Worm (Caenorhabditis elegans) whole organism, L2 larva: ENCODE data around the gene ser-7.
A peak's percentile ranks its signal among the peaks of the same experiment; 100 is the strongest.

Experiments
- C34F6.9 ChIP-seq: fragments of 150-350 bp; optimal IDR thresholded peaks from 2 replicates; lab custom pipeline; 2014; ENCODE audit warnings: missing biosample characterization, missing genetic modification characterization
- F13H6.1 ChIP-seq: sonication (generic microtip); optimal IDR thresholded peaks from 2 replicates; lab custom pipeline; 2016; ENCODE audit warnings: missing genetic modification characterization, missing compliant biosample characterization
- R02D3.7 ChIP-seq: fragments of 150-350 bp; optimal IDR thresholded peaks from 2 replicates; lab custom pipeline; 2014; ENCODE audit warnings: missing biosample characterization, missing genetic modification characterization
- Y55F3AM.14 ChIP-seq: fragments of 200-800 bp; sonication (Bioruptor generic); optimal IDR thresholded peaks from 2 replicates; lab custom pipeline; 2018; ENCODE audit warnings: mild to moderate bottlenecking, missing genetic modification characterization, missing compliant biosample characterization
- ZK546.5 ChIP-seq: sonication (generic microtip); optimal IDR thresholded peaks from 2 replicates; lab custom pipeline; 2017; ENCODE audit warnings: missing biosample characterization, missing genetic modification characterization
- aly-2 ChIP-seq: fragments of 150-350 bp; optimal IDR thresholded peaks from 2 replicates; lab custom pipeline; 2014; ENCODE audit warnings: missing biosample characterization, missing genetic modification characterization
- ceh-16 ChIP-seq: fragments of 150-350 bp; optimal IDR thresholded peaks from 2 replicates; lab custom pipeline; 2014; ENCODE audit warnings: missing biosample characterization, missing genetic modification characterization
- ceh-82 ChIP-seq: fragments of 150-350 bp; optimal IDR thresholded peaks from 2 replicates; lab custom pipeline; 2014; ENCODE audit warnings: missing biosample characterization, missing genetic modification characterization
- egl-27 ChIP-seq: sonication (generic microtip); optimal IDR thresholded peaks from 3 replicates; lab custom pipeline; 2017; ENCODE audit warnings: missing biosample characterization, missing genetic modification reagents, missing genetic modification characterization
- elt-1 ChIP-seq: fragments of 150-350 bp; optimal IDR thresholded peaks from 2 replicates; lab custom pipeline; 2014; ENCODE audit warnings: missing biosample characterization, missing genetic modification characterization
- elt-3 ChIP-seq: sonication (generic microtip); optimal IDR thresholded peaks from 2 replicates; lab custom pipeline; 2017; ENCODE audit warnings: missing biosample characterization, missing genetic modification characterization
- gmeb-1 ChIP-seq: fragments of 150-350 bp; optimal IDR thresholded peaks from 2 replicates; lab custom pipeline; 2014; ENCODE audit warnings: missing biosample characterization, missing genetic modification characterization
- lin-11 ChIP-seq: fragments of 150-350 bp; sonication (generic microtip); optimal IDR thresholded peaks from 2 replicates; lab custom pipeline; 2014; ENCODE audit warnings: missing biosample characterization, missing genetic modification characterization, inconsistent platforms, mixed read lengths
- lin-13 ChIP-seq: fragments of 150-350 bp; optimal IDR thresholded peaks from 2 replicates; lab custom pipeline; 2014; ENCODE audit warnings: missing biosample characterization, missing genetic modification reagents, missing genetic modification characterization
- mab-5 ChIP-seq: fragments of 150-350 bp; optimal IDR thresholded peaks from 2 replicates; lab custom pipeline; 2014; ENCODE audit warnings: missing biosample characterization, missing genetic modification characterization
- mdl-1 ChIP-seq, 2 experiments: fragments of 150-350 bp in 1 of 2; sonication (generic microtip) in 1 of 2; optimal IDR thresholded peaks; 2 replicates each; lab custom pipeline; 2017; ENCODE audit warnings: missing biosample characterization in 2 of 2, missing genetic modification characterization in 2 of 2
- nhr-10 ChIP-seq: sonication (generic microtip); optimal IDR thresholded peaks from 2 replicates; lab custom pipeline; 2017; ENCODE audit warnings: missing biosample characterization, missing genetic modification characterization
- nhr-11 ChIP-seq: fragments of 150-350 bp; optimal IDR thresholded peaks from 2 replicates; lab custom pipeline; 2014; ENCODE audit warnings: missing biosample characterization, missing genetic modification characterization
- nhr-12 ChIP-seq: fragments of 150-350 bp; optimal IDR thresholded peaks from 2 replicates; lab custom pipeline; 2014; ENCODE audit warnings: missing biosample characterization, missing genetic modification characterization
- nhr-23 ChIP-seq: fragments of 150-350 bp; optimal IDR thresholded peaks from 2 replicates; lab custom pipeline; 2014; ENCODE audit warnings: missing biosample characterization, missing genetic modification reagents, missing genetic modification characterization
- nhr-237 ChIP-seq: fragments of 150-350 bp; optimal IDR thresholded peaks from 2 replicates; lab custom pipeline; 2014; ENCODE audit warnings: missing biosample characterization, missing genetic modification characterization
- nhr-25 ChIP-seq: fragments of 150-350 bp; sonication (generic microtip); optimal IDR thresholded peaks from 3 replicates; lab custom pipeline; 2014; ENCODE audit warnings: missing biosample characterization, missing genetic modification characterization
- skn-1 ChIP-seq: sonication (generic microtip); optimal IDR thresholded peaks from 2 replicates; lab custom pipeline; 2017; ENCODE audit warnings: missing biosample characterization, missing genetic modification characterization
- sma-3 ChIP-seq: sonication (generic microtip); optimal IDR thresholded peaks from 2 replicates; lab custom pipeline; 2016; ENCODE audit warnings: missing genetic modification reagents, missing genetic modification characterization, missing compliant biosample characterization
- sma-9 ChIP-seq, 2 experiments: fragments of 150-350 bp in 1 of 2; sonication (generic microtip) in 1 of 2; optimal IDR thresholded peaks; 2 replicates each; lab custom pipeline; 2014 to 2016; ENCODE audit warnings: missing genetic modification characterization in 2 of 2, mild to moderate bottlenecking in 1 of 2, missing biosample characterization in 1 of 2, missing compliant biosample characterization in 1 of 2, missing genetic modification reagents in 1 of 2, moderate library complexity in 1 of 2
- unc-39 ChIP-seq: fragments of 150-350 bp; optimal IDR thresholded peaks from 2 replicates; lab custom pipeline; 2014; ENCODE audit warnings: missing biosample characterization, missing genetic modification characterization
- unc-55 ChIP-seq: fragments of 150-350 bp; sonication (generic microtip); optimal IDR thresholded peaks from 3 replicates; lab custom pipeline; 2014; ENCODE audit warnings: missing biosample characterization, missing genetic modification reagents, missing genetic modification characterization
- unc-62 ChIP-seq: fragments of 150-350 bp; optimal IDR thresholded peaks from 2 replicates; lab custom pipeline; 2014; ENCODE audit warnings: missing biosample characterization, missing genetic modification reagents, missing genetic modification characterization
- zag-1 ChIP-seq: fragments of 150-350 bp; optimal IDR thresholded peaks from 2 replicates; lab custom pipeline; 2014; ENCODE audit warnings: missing biosample characterization, missing genetic modification characterization
- ztf-1 ChIP-seq: fragments of 200-800 bp; sonication (Bioruptor generic); conservative IDR thresholded peaks from 2 replicates; pipeline ENCODE4 v1.3.6; 2022; ENCODE audit warnings: missing genetic modification characterization, missing compliant biosample characterization
- ztf-4 ChIP-seq: fragments of 150-350 bp; optimal IDR thresholded peaks from 2 replicates; lab custom pipeline; 2014; ENCODE audit warnings: missing biosample characterization, missing genetic modification characterization

Gene ser-7

DNA sequence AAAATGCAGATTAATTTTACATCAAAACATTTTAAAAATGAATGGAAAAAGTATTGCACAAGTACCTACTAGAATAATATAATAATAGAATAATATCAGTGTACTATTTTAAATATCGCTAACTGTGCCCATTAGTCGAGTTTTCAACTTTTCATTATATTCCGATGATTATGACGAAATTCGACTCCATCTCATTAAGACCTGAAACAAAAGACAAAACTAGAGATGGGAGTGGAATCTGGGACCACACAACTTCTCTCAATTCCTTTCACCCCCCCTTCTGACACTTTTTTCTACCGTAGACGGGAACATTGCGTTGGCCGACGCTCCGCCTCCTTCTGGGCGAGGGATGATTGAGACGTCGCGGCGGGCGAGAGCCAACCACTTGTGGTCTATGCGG lies at the start of gene ser-7:
TSS of gene ser-7 (plus strand) at position 301 of the 400 bp plus-strand sequence.
- TF ChIP-seq elt-3 (tag; lab: Kevin White, UChicago) (no peak), Y55F3AM.14 (GFP tag; lab: Kevin White, UChicago) (peak; percentile 15)

DNA sequence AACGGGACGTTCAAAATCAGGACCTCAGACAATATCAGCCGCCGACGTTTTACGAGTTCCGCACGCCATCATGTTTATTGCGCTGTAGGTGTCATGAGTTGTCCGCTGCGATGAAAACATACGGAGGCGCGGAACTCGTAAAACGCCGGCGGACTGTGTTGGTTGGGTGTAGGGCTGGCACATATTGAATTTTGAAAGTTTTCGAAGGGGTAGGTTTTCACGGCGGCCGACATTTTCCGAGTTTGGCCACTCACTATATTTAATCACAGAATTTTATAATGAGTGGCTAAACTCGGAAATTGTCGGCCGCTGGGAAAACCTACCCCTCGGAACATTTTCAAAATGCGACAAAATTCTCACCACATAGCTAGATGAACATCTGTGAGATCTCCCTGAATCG lies 47.2 kb upstream of the ser-7 start:
- TF ChIP-seq elt-3 (tag; lab: Kevin White, UChicago) (no peak), ztf-4 (tag; lab: Kevin White, UChicago) (no peak), mab-5 (tag; lab: Kevin White, UChicago) (no peak), ceh-82 (tag; lab: Kevin White, UChicago) (no peak), lin-13 (no peak), unc-62 (no peak), F13H6.1 (no peak), zag-1 (tag; lab: Kevin White, UChicago) (no peak), nhr-10 (tag; lab: Kevin White, UChicago) (no peak), gmeb-1 (tag; lab: Kevin White, UChicago) (no peak), elt-1 (tag; lab: Kevin White, UChicago) (no peak), nhr-12 (tag; lab: Kevin White, UChicago) (no peak), sma-3 (no peak), unc-55 (no peak)

DNA sequence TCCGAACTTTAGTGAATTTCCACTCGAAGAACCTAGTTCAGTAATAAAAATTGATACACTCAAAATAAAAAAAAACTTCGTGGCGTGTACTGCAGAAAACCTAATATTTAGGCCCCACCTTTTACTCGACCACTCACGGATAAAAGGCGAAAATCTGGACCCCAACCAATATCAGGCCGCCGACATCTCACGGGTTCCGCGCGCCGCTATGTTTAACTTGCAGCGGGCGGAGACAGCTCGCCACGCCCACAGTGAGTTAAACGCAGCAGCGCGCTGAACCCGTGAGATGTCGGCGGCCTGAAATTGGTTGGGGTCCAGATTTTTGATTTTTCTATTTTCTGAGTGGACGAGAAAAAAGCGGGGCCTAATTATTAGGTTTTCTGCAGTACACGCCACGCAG lies 40.5 kb upstream of the ser-7 start:
- no peak for TF ChIP-seq F13H6.1
- no peak for TF ChIP-seq elt-1 (tag; lab: Kevin White, UChicago)
- TF ChIP-seq aly-2 (tag; lab: Kevin White, UChicago), result no peak
- TF ChIP-seq Y55F3AM.14 (GFP tag; lab: Kevin White, UChicago), result no peak
- no peak for TF ChIP-seq egl-27 (tag; lab: Kevin White, UChicago)
- TF ChIP-seq ceh-16 (tag; lab: Kevin White, UChicago), result no peak
- TF ChIP-seq unc-62, result no peak
- TF ChIP-seq mab-5 (tag; lab: Kevin White, UChicago), result no peak
- no peak for TF ChIP-seq nhr-25 (tag; lab: Kevin White, UChicago)
- no peak for TF ChIP-seq ceh-82 (tag; lab: Kevin White, UChicago)
- TF ChIP-seq ZK546.5 (tag; lab: Kevin White, UChicago), result no peak
- no peak for TF ChIP-seq lin-11 (tag; lab: Kevin White, UChicago)
- TF ChIP-seq mdl-1 (tag; optimal IDR thresholded peaks at IDR 0.05; lab: Kevin White, UChicago), result no peak

DNA sequence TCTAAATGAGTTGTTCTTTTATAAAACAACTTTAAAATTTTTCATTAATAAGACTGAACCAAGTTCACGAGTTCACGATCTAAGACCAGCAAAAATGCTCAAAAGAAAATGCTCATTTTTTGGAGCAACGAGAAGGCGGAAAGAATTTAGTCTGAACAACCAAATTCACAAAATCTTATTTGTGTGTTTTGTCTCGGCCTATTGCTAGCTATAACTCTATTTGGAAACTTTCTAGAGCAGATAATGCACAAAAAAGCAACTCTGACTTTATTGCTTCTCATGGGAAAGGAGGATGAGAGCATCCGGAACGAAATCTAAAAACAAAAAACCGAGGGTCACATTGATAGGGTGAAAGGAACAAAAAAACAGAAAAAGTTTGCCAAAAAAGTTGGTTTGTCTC lies 32.8 kb upstream of the ser-7 start:
- TF ChIP-seq nhr-237 (tag; lab: Kevin White, UChicago) (no peak), skn-1 (tag; lab: Kevin White, UChicago) (no peak), ceh-16 (tag; lab: Kevin White, UChicago) (no peak), sma-9 (GFP tag; optimal IDR thresholded peaks at IDR 0.05; lab: Kevin White, UChicago) (no peak), sma-9 (tag; optimal IDR thresholded peaks at IDR 0.05; lab: Kevin White, UChicago) (no peak), zag-1 (tag; lab: Kevin White, UChicago) (no peak), ZK546.5 (tag; lab: Kevin White, UChicago) (no peak), aly-2 (tag; lab: Kevin White, UChicago) (no peak), unc-39 (tag; lab: Kevin White, UChicago) (no peak), unc-55 (no peak), C34F6.9 (tag; lab: Kevin White, UChicago) (no peak), nhr-11 (tag; lab: Kevin White, UChicago) (no peak), elt-3 (tag; lab: Kevin White, UChicago) (no peak)

DNA sequence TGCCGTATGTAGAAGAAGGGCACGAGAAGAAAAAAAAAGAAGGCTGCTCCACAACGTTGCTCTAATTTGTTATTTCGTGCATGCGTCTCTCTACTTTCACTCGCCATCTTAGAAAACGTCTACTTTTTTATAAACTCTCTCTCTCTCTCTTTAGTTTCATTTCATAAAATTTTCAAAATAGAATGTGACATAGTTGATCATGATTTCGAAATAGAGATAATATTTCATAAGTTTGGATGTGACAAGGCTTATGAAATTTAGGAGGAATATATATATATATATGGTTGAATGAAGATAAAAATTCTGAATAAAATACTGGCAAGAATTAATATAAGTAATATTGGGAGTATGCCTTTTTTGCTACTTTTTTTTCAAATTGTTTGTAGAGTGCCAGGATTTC lies 32.3 kb upstream of the ser-7 start:
- TF ChIP-seq sma-3 (no peak), nhr-11 (tag; lab: Kevin White, UChicago) (no peak), ceh-82 (tag; lab: Kevin White, UChicago) (no peak), R02D3.7 (no peak), ztf-1 (no peak), unc-55 (peak; percentile 4)

DNA sequence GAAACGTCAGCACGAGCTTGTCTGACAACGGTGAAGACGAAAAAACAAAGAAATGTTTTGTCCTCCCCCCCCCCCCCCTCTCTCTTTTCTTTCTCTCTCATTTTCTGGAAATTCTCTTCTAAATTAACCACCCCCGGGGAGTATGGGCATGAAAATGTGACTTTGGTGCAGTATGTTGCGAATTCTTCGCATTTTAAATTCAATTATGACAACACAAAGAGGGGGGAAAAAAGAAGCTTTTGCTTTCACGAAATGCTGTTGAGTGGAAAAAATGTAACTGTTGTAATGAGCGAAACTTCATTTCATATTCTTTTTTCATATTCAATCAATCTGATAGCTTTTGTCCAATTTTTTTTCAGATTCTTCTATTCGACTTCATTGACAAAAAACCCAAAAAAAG lies 19.0 kb upstream of the ser-7 start:
- no peak for TF ChIP-seq ceh-82 (tag; lab: Kevin White, UChicago)
- peak; percentile 25 for TF ChIP-seq C34F6.9 (tag; lab: Kevin White, UChicago)
- TF ChIP-seq nhr-23 (tag; lab: Kevin White, UChicago), result no peak
- TF ChIP-seq unc-62, result no peak
- no peak for TF ChIP-seq ZK546.5 (tag; lab: Kevin White, UChicago)
